Fruit fly (Drosophila melanogaster): Measurements from ENCODE around the gene Cen.

Gene Cen

dm6 chr2L:20674718-20675117 is 6.9 kb downstream of the Cen start:
- no peak for TF ChIP-seq cnc (optimal IDR thresholded peaks at IDR 0.05)
- no peak for TF ChIP-seq CG5204 (GFP tag; optimal IDR thresholded peaks at IDR 0.05)
- TF ChIP-seq CG7045 (GFP tag; optimal IDR thresholded peaks at IDR 0.05): peak; percentile 17
- peak; percentile 54 for TF ChIP-seq Clk (GFP tag; optimal IDR thresholded peaks at IDR 0.05)
- no peak for TF ChIP-seq Crg-1 (GFP tag; optimal IDR thresholded peaks at IDR 0.05)
- peak; percentile 7 for TF ChIP-seq Mnt (GFP tag; optimal IDR thresholded peaks at IDR 0.05)
- TF ChIP-seq CG12768 (GFP tag; optimal IDR thresholded peaks at IDR 0.05): peak; percentile 72
- TF ChIP-seq tj (GFP tag; optimal IDR thresholded peaks at IDR 0.05): no peak
- no peak for TF ChIP-seq ovo (GFP tag; optimal IDR thresholded peaks at IDR 0.05)
- TF ChIP-seq toe (GFP tag; optimal IDR thresholded peaks at IDR 0.05): no peak
- no peak for TF ChIP-seq Hr96 (GFP tag; optimal IDR thresholded peaks at IDR 0.05)
- peak; percentile 59 for TF ChIP-seq CG33017 (tag; optimal IDR thresholded peaks at IDR 0.05)
- no peak for TF ChIP-seq bab1 (GFP tag; optimal IDR thresholded peaks at IDR 0.05)
- TF ChIP-seq CG11617 (GFP tag; optimal IDR thresholded peaks at IDR 0.05): no peak
- TF ChIP-seq cic (GFP tag; optimal IDR thresholded peaks at IDR 0.05): no peak
- no peak for TF ChIP-seq kay (GFP tag; ENCODE audit: borderline replicate concordance)
- TF ChIP-seq CG14711 (tag; optimal IDR thresholded peaks at IDR 0.05): peak; percentile 49
- peak; percentile 12 for TF ChIP-seq pad (GFP tag; optimal IDR thresholded peaks at IDR 0.05)
- no peak for TF ChIP-seq CG1620 (GFP tag; optimal IDR thresholded peaks at IDR 0.05)
- peak; percentile 68 for TF ChIP-seq CG7101 (tag; optimal IDR thresholded peaks at IDR 0.05)

dm6 chr2L:20673737-20674461 is 7.7 kb downstream of the Cen start:
- TF ChIP-seq Mnt (GFP tag; optimal IDR thresholded peaks at IDR 0.05): peak; percentile 19
- TF ChIP-seq CG11617 (GFP tag; optimal IDR thresholded peaks at IDR 0.05): no peak
- TF ChIP-seq pad (GFP tag; optimal IDR thresholded peaks at IDR 0.05): no peak
- TF ChIP-seq tj (GFP tag; optimal IDR thresholded peaks at IDR 0.05): peak; percentile 31
- TF ChIP-seq ovo (GFP tag; optimal IDR thresholded peaks at IDR 0.05): no peak
- peak; percentile 100 for TF ChIP-seq cic (GFP tag; optimal IDR thresholded peaks at IDR 0.05)
- peak; percentile 37 for TF ChIP-seq Hr96 (GFP tag; optimal IDR thresholded peaks at IDR 0.05)
- no peak for TF ChIP-seq bab1 (GFP tag; optimal IDR thresholded peaks at IDR 0.05)
- peak; percentile 4 for TF ChIP-seq CG33017 (tag; optimal IDR thresholded peaks at IDR 0.05)

dm6 chr2L:20671212-20671611 is 10.4 kb downstream of the Cen start:
- no peak for TF ChIP-seq ovo (GFP tag; optimal IDR thresholded peaks at IDR 0.05)
- TF ChIP-seq CG1620 (GFP tag; optimal IDR thresholded peaks at IDR 0.05): no peak
- no peak for TF ChIP-seq CG7101 (tag; optimal IDR thresholded peaks at IDR 0.05)
- no peak for TF ChIP-seq kay (GFP tag; ENCODE audit: borderline replicate concordance)
- TF ChIP-seq Clk (GFP tag; optimal IDR thresholded peaks at IDR 0.05): no peak
- TF ChIP-seq CG7045 (GFP tag; optimal IDR thresholded peaks at IDR 0.05): no peak
- no peak for TF ChIP-seq CG33017 (tag; optimal IDR thresholded peaks at IDR 0.05)
- TF ChIP-seq CG14711 (tag; optimal IDR thresholded peaks at IDR 0.05): no peak
- no peak for TF ChIP-seq Mnt (GFP tag; optimal IDR thresholded peaks at IDR 0.05)
- TF ChIP-seq tj (GFP tag; optimal IDR thresholded peaks at IDR 0.05): no peak

- TF ChIP-seq CG7045 (GFP tag; optimal IDR thresholded peaks at IDR 0.05) (no peak), Hr96 (GFP tag; optimal IDR thresholded peaks at IDR 0.05) (no peak), ovo (GFP tag; optimal IDR thresholded peaks at IDR 0.05) (no peak), CG14711 (tag; optimal IDR thresholded peaks at IDR 0.05) (no peak), cic (GFP tag; optimal IDR thresholded peaks at IDR 0.05) (no peak), bab1 (GFP tag; optimal IDR thresholded peaks at IDR 0.05) (no peak), CG5204 (GFP tag; optimal IDR thresholded peaks at IDR 0.05) (no peak), kay (GFP tag; ENCODE audit: borderline replicate concordance) (no peak)
These were observed 17.2 kb downstream of the Cen start for dm6 chr2L:20664428-20664827.

- no peak for TF ChIP-seq CG12768 (GFP tag; optimal IDR thresholded peaks at IDR 0.05)
- no peak for TF ChIP-seq kay (GFP tag; ENCODE audit: borderline replicate concordance)
- TF ChIP-seq CG1620 (GFP tag; optimal IDR thresholded peaks at IDR 0.05): no peak
- TF ChIP-seq CG33017 (tag; optimal IDR thresholded peaks at IDR 0.05): no peak
- no peak for TF ChIP-seq cic (GFP tag; optimal IDR thresholded peaks at IDR 0.05)
These were observed 20.6 kb downstream of the Cen start for dm6 chr2L:20661071-20661470.

- TF ChIP-seq tj (GFP tag; optimal IDR thresholded peaks at IDR 0.05): peak; percentile 51
- peak; percentile 64 for TF ChIP-seq Mnt (GFP tag; optimal IDR thresholded peaks at IDR 0.05)
- TF ChIP-seq toe (GFP tag; optimal IDR thresholded peaks at IDR 0.05): peak; percentile 79
- peak; percentile 41 for TF ChIP-seq Clk (GFP tag; optimal IDR thresholded peaks at IDR 0.05)
- no peak for TF ChIP-seq kay (GFP tag; ENCODE audit: borderline replicate concordance)
- TF ChIP-seq Crg-1 (GFP tag; optimal IDR thresholded peaks at IDR 0.05): peak; percentile 24
- TF ChIP-seq CG7101 (tag; optimal IDR thresholded peaks at IDR 0.05): peak; percentile 78
- TF ChIP-seq ovo (GFP tag; optimal IDR thresholded peaks at IDR 0.05): peak; percentile 2
- TF ChIP-seq CG33017 (tag; optimal IDR thresholded peaks at IDR 0.05): peak; percentile 5
- TF ChIP-seq CG5204 (GFP tag; optimal IDR thresholded peaks at IDR 0.05): no peak
- TF ChIP-seq bab1 (GFP tag; optimal IDR thresholded peaks at IDR 0.05): peak; percentile 74
- TF ChIP-seq pad (GFP tag; optimal IDR thresholded peaks at IDR 0.05): peak; percentile 37
- peak; percentile 49 for TF ChIP-seq CG12768 (GFP tag; optimal IDR thresholded peaks at IDR 0.05)
- no peak for TF ChIP-seq cnc (optimal IDR thresholded peaks at IDR 0.05)
- TF ChIP-seq cic (GFP tag; optimal IDR thresholded peaks at IDR 0.05): no peak
- peak; percentile 78 for TF ChIP-seq CG1620 (GFP tag; optimal IDR thresholded peaks at IDR 0.05)
- peak; percentile 70 for TF ChIP-seq CG11617 (GFP tag; optimal IDR thresholded peaks at IDR 0.05)
- peak; percentile 69 for TF ChIP-seq CG14711 (tag; optimal IDR thresholded peaks at IDR 0.05)
- TF ChIP-seq CG7045 (GFP tag; optimal IDR thresholded peaks at IDR 0.05): peak; percentile 42
- no peak for TF ChIP-seq Hr96 (GFP tag; optimal IDR thresholded peaks at IDR 0.05)
These were observed 25.5 kb downstream of the Cen start, which contains the start of the genes brun and CG2614 for dm6 chr2L:20656110-20656509. Gene brun, minus strand, starts transcription at chr2L:20656178. Gene CG2614, plus strand, starts transcription at chr2L:20656426.

Data from whole organism, adult.